Fruit fly (Drosophila melanogaster): ENCODE measurements around the gene CG5708.
A peak's percentile ranks its signal among the peaks of the same experiment; 100 is the strongest.

The CG5708 gene

dm6 chr2L:10246785-10247190 lies 20.2 kb upstream of the CG5708 start, which contains the start of gene chico (continued):
- no peak for TF ChIP-seq CG6254 (GFP tag; optimal IDR thresholded peaks at IDR 0.05)
- TF ChIP-seq CG3847 (GFP tag; IDR thresholded peaks at IDR 0.05) = no peak; the same call in 1 of the 2 replicates
- TF ChIP-seq emc (GFP tag; optimal IDR thresholded peaks at IDR 0.05) = no peak
- TF ChIP-seq Dbx (GFP tag; IDR thresholded peaks at IDR 0.05) = peak; percentile 22; the same call in 1 of the 3 replicates
- TF ChIP-seq CG17359 (tag; optimal IDR thresholded peaks at IDR 0.05) = no peak
- no peak for TF ChIP-seq lab (GFP tag; optimal IDR thresholded peaks at IDR 0.05)
- TF ChIP-seq CG9797 (GFP tag; optimal IDR thresholded peaks at IDR 0.05) = peak; percentile 53
- TF ChIP-seq wdn (GFP tag; IDR thresholded peaks at IDR 0.05) = no peak
- TF ChIP-seq B-H2 (GFP tag; optimal IDR thresholded peaks at IDR 0.05) = no peak
- TF ChIP-seq D (optimal IDR thresholded peaks at IDR 0.05) = no peak
- no peak for TF ChIP-seq D (GFP tag; optimal IDR thresholded peaks at IDR 0.05)
- no peak for TF ChIP-seq ac (GFP tag; optimal IDR thresholded peaks at IDR 0.05)
- TF ChIP-seq ken (GFP tag; IDR thresholded peaks at IDR 0.05) = no peak

DNA sequence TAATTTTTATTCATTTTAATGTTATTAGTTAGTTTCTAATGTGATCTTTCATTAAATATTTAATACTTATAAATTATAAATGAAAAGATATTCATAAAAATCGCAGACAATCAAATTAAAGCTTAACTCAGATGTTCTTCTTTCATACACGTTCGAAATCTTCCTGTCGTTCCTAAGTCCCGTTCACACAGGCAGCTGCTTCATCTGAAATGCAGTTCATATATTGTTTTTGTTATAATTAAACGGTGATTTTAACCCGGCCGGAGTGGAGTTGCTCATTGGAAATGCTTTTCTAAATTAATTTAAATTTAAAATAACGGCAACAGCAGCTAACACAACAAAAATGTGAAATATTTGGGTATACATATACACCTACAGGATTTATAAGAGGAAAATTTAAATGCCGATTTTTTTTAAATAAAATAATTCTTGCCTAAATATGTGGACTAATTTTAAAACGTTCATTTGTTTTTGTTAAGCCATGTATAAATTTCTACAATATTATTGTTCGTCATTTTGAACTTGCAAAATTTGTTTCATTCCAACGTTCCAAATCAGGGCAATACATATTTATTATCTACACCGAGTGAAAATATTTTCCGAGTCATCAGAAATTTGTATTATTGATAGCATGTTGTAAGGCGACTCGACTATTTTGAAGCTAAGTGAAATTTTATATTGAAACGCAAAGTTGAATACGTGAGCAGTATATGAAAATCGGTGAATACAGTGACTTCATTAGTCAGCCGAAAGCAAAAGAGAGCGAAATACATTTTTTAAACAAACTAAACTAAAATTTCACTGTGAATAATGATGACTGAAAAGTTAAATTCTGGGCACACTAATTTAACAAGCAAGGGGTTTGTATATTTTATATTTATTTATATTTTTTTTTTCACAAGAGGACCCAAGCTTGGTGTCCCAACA lies 12.4 kb upstream of the CG5708 start, which contains the start of gene me31B:
me31B (plus strand) TSS at position 616 of the 927 bp plus-strand sequence.
- TF ChIP-seq Stat92E (GFP tag; optimal IDR thresholded peaks at IDR 0.05) = no peak
- TF ChIP-seq H15 (GFP tag; IDR thresholded peaks at IDR 0.05) = no peak
- no peak for TF ChIP-seq CG8924 (tag; optimal IDR thresholded peaks at IDR 0.05)
- no peak for TF ChIP-seq ewg (GFP tag; optimal IDR thresholded peaks at IDR 0.05)
- no peak for TF ChIP-seq aop (GFP tag; IDR thresholded peaks at IDR 0.05)
- TF ChIP-seq CG18764 (GFP tag; optimal IDR thresholded peaks at IDR 0.05) = no peak
- TF ChIP-seq tx (GFP tag; optimal IDR thresholded peaks at IDR 0.05) = no peak
- no peak for TF ChIP-seq CG10147 (GFP tag; optimal IDR thresholded peaks at IDR 0.05)
- TF ChIP-seq CG11456 (GFP tag; IDR thresholded peaks at IDR 0.05) = no peak
- TF ChIP-seq CG4360 (GFP tag; IDR thresholded peaks at IDR 0.05) = no peak
- TF ChIP-seq C15 (GFP tag; IDR thresholded peaks at IDR 0.05) = no peak
- peak; percentile 97 for TF ChIP-seq CG11398 (GFP tag; optimal IDR thresholded peaks at IDR 0.05)
- TF ChIP-seq al (GFP tag; IDR thresholded peaks at IDR 0.05) = no peak
- no peak for TF ChIP-seq CrebB (tag; optimal IDR thresholded peaks at IDR 0.05)
- TF ChIP-seq ranshi (GFP tag; IDR thresholded peaks at IDR 0.05) = no peak
- TF ChIP-seq psq (GFP tag; optimal IDR thresholded peaks at IDR 0.05) = no peak
- no peak for TF ChIP-seq repo (GFP tag; optimal IDR thresholded peaks at IDR 0.05)
- no peak for TF ChIP-seq Hmr (GFP tag; optimal IDR thresholded peaks at IDR 0.05)
- no peak for TF ChIP-seq Doc2 (GFP tag; IDR thresholded peaks at IDR 0.05)
- TF ChIP-seq jumu (GFP tag; optimal IDR thresholded peaks at IDR 0.05) = no peak
- TF ChIP-seq YL-1 (GFP tag; optimal IDR thresholded peaks at IDR 0.05) = peak; percentile 12
- TF ChIP-seq Spps (tag; optimal IDR thresholded peaks at IDR 0.05) = no peak
- TF ChIP-seq CG7745 (tag; optimal IDR thresholded peaks at IDR 0.05) = no peak
- TF ChIP-seq CG1792 (GFP tag; optimal IDR thresholded peaks at IDR 0.05) = no peak
- TF ChIP-seq zen2 (GFP tag; IDR thresholded peaks at IDR 0.05; ENCODE audit: partially characterized antibody) = no peak
- no peak for TF ChIP-seq p53 (GFP tag; optimal IDR thresholded peaks at IDR 0.05)
- peak; percentile 27 for TF ChIP-seq Med (GFP tag)
- TF ChIP-seq kni (GFP tag; optimal IDR thresholded peaks at IDR 0.05) = no peak
- no peak for TF ChIP-seq CG9215 (GFP tag; IDR thresholded peaks at IDR 0.05)
- TF ChIP-seq Nf-YC (tag; optimal IDR thresholded peaks at IDR 0.05) = no peak
- peak; percentile 15 for TF ChIP-seq sd (tag; optimal IDR thresholded peaks at IDR 0.05)
- no peak for TF ChIP-seq pita (GFP tag; optimal IDR thresholded peaks at IDR 0.05)
- no peak for TF ChIP-seq CG15601 (tag; optimal IDR thresholded peaks at IDR 0.05)
- no peak for TF ChIP-seq z (GFP tag; IDR thresholded peaks at IDR 0.05)
- no peak for TF ChIP-seq CG12236 (GFP tag; optimal IDR thresholded peaks at IDR 0.05)
- peak; percentile 15 for TF ChIP-seq CG18262 (tag; optimal IDR thresholded peaks at IDR 0.05)

All from whole organism, embryonic.